Worm (Caenorhabditis elegans) whole organism, late embryonic: ENCODE measurements around the gene F20A1.2.
"Not testable (repeated sequence)": the region's sequence is repeated elsewhere in the genome, so short reads cannot be mapped to it uniquely, and the experiment has no call there.

Source experiments
- C38D4.7 ChIP-seq: fragments of 200-800 bp; sonication (Bioruptor generic); optimal IDR thresholded peaks from 2 replicates; lab custom pipeline; 2018; ENCODE audit warnings: mild to moderate bottlenecking, missing genetic modification characterization, moderate library complexity, missing compliant biosample characterization
- K02D7.2 ChIP-seq: sonication (generic microtip); optimal IDR thresholded peaks from 2 replicates; lab custom pipeline; 2017; ENCODE audit warnings: mild to moderate bottlenecking, missing genetic modification characterization, missing compliant biosample characterization
- T23F11.4 ChIP-seq: fragments of 200-800 bp; sonication (Bioruptor generic); optimal IDR thresholded peaks from 2 replicates; lab custom pipeline; 2018; ENCODE audit warnings: mild to moderate bottlenecking, missing genetic modification characterization, missing compliant biosample characterization
- Y22D7AL.16 ChIP-seq: sonication (generic microtip); optimal IDR thresholded peaks from 2 replicates; lab custom pipeline; 2016; ENCODE audit warnings: missing genetic modification characterization, missing compliant biosample characterization
- ahr-1 ChIP-seq: sonication (generic microtip); optimal IDR thresholded peaks from 2 replicates; lab custom pipeline; 2016; ENCODE audit warnings: missing genetic modification characterization, missing compliant biosample characterization
- ama-1 ChIP-seq: fragments of 150-350 bp; optimal IDR thresholded peaks from 2 replicates; lab custom pipeline; 2014
- ceh-14 ChIP-seq: sonication (generic microtip); optimal IDR thresholded peaks from 2 replicates; lab custom pipeline; 2016; ENCODE audit warnings: missing genotype, missing genetic modification characterization, missing compliant biosample characterization
- ceh-22 ChIP-seq: sonication (generic microtip); optimal IDR thresholded peaks from 2 replicates; lab custom pipeline; 2017; ENCODE audit warnings: missing biosample characterization, missing genetic modification characterization
- ceh-30 ChIP-seq: fragments of 150-350 bp; optimal IDR thresholded peaks from 2 replicates; lab custom pipeline; 2014; ENCODE audit warnings: missing biosample characterization, missing genetic modification characterization
- ceh-31 ChIP-seq: sonication (generic microtip); optimal IDR thresholded peaks from 2 replicates; lab custom pipeline; 2016; ENCODE audit warnings: missing genetic modification characterization, missing compliant biosample characterization
- ceh-45 ChIP-seq: fragments of 200-800 bp; sonication (Bioruptor generic); IDR thresholded peaks from 2 replicates; pipeline ENCODE4 v1.3.6; 2022; ENCODE audit warnings: missing genetic modification reagents, missing genetic modification characterization, missing compliant biosample characterization
- ceh-9 ChIP-seq: sonication (generic microtip); optimal IDR thresholded peaks from 2 replicates; lab custom pipeline; 2016; ENCODE audit warnings: mild to moderate bottlenecking, missing genetic modification characterization, inconsistent platforms, missing compliant biosample characterization
- che-1 ChIP-seq: sonication (generic microtip); optimal IDR thresholded peaks from 2 replicates; lab custom pipeline; 2016; ENCODE audit warnings: mild to moderate bottlenecking, missing genetic modification characterization, missing compliant biosample characterization
- dmd-4 ChIP-seq: sonication (generic microtip); optimal IDR thresholded peaks from 2 replicates; lab custom pipeline; 2016; ENCODE audit warnings: borderline replicate concordance, missing genetic modification characterization, missing compliant biosample characterization
- dve-1 ChIP-seq: sonication (generic microtip); optimal IDR thresholded peaks from 2 replicates; lab custom pipeline; 2017; ENCODE audit warnings: antibody characterized with exemption, mild to moderate bottlenecking, missing genetic modification characterization, missing compliant biosample characterization
- fax-1 ChIP-seq: sonication (generic microtip); optimal IDR thresholded peaks from 2 replicates; lab custom pipeline; 2016; ENCODE audit warnings: missing genotype, missing genetic modification characterization, missing compliant biosample characterization
- fkh-10 ChIP-seq: fragments of 150-350 bp; optimal IDR thresholded peaks from 2 replicates; lab custom pipeline; 2014; ENCODE audit warnings: missing biosample characterization, missing genetic modification reagents, missing genetic modification characterization
- fkh-6 ChIP-seq: sonication (generic microtip); optimal IDR thresholded peaks from 2 replicates; lab custom pipeline; 2016; ENCODE audit warnings: missing genetic modification characterization, missing compliant biosample characterization
- gmeb-2 ChIP-seq: sonication (generic microtip); optimal IDR thresholded peaks from 2 replicates; lab custom pipeline; 2016; ENCODE audit warnings: missing genetic modification characterization, inconsistent platforms, missing compliant biosample characterization
- hlh-13 ChIP-seq: fragments of 200-800 bp; sonication (Bioruptor generic); optimal IDR thresholded peaks from 2 replicates; lab custom pipeline; 2018; ENCODE audit warnings: mild to moderate bottlenecking, missing genetic modification characterization, missing compliant biosample characterization
- hlh-30 ChIP-seq: sonication (generic microtip); optimal IDR thresholded peaks from 2 replicates; lab custom pipeline; 2017; ENCODE audit warnings: antibody characterized with exemption, missing genetic modification characterization, missing compliant biosample characterization; ENCODE audit not compliant: insufficient read depth
- hlh-6 ChIP-seq: sonication (generic microtip); optimal IDR thresholded peaks from 2 replicates; lab custom pipeline; 2016; ENCODE audit warnings: missing genotype, missing genetic modification characterization, missing compliant biosample characterization
- lin-11 ChIP-seq: fragments of 200-800 bp; sonication (Bioruptor generic); optimal IDR thresholded peaks from 2 replicates; lab custom pipeline; 2018; ENCODE audit warnings: mild to moderate bottlenecking, missing genetic modification characterization, missing compliant biosample characterization
- nfya-1 ChIP-seq: sonication (generic microtip); optimal IDR thresholded peaks from 2 replicates; lab custom pipeline; 2017; ENCODE audit warnings: missing genetic modification characterization, mild to moderate bottlenecking, missing compliant biosample characterization, antibody characterized with exemption, moderate library complexity
- nhr-11 ChIP-seq: fragments of 150-350 bp; optimal IDR thresholded peaks from 2 replicates; lab custom pipeline; 2014; ENCODE audit warnings: missing biosample characterization, missing genetic modification characterization
- nhr-232 ChIP-seq: sonication (generic microtip); optimal IDR thresholded peaks from 2 replicates; lab custom pipeline; 2016; ENCODE audit warnings: missing genetic modification characterization, missing compliant biosample characterization
- npax-4 ChIP-seq: sonication (generic microtip); optimal IDR thresholded peaks from 2 replicates; lab custom pipeline; 2016; ENCODE audit warnings: missing genetic modification characterization, missing compliant biosample characterization
- pat-9 ChIP-seq: fragments of 200-800 bp; sonication (Bioruptor generic); optimal IDR thresholded peaks from 2 replicates; lab custom pipeline; 2018; ENCODE audit warnings: mild to moderate bottlenecking, missing genetic modification characterization, moderate library complexity, missing compliant biosample characterization
- pax-1 ChIP-seq: fragments of 150-350 bp; optimal IDR thresholded peaks from 2 replicates; lab custom pipeline; 2014; ENCODE audit warnings: missing biosample characterization, missing genetic modification characterization
- pha-2 ChIP-seq: sonication (generic microtip); optimal IDR thresholded peaks from 2 replicates; lab custom pipeline; 2017; ENCODE audit warnings: mild to moderate bottlenecking, missing genetic modification characterization, missing compliant biosample characterization
- pros-1 ChIP-seq: fragments of 150-350 bp; optimal IDR thresholded peaks from 2 replicates; lab custom pipeline; 2014; ENCODE audit warnings: missing biosample characterization, missing genetic modification reagents, missing genetic modification characterization
- ref-2 ChIP-seq: sonication (generic microtip); optimal IDR thresholded peaks from 2 replicates; lab custom pipeline; 2016; ENCODE audit warnings: missing genetic modification characterization, missing compliant biosample characterization
- sdc-2 ChIP-seq: sonication (generic microtip); optimal IDR thresholded peaks from 2 replicates; lab custom pipeline; 2016; ENCODE audit warnings: missing genotype, missing genetic modification characterization, missing compliant biosample characterization
- tbx-2 ChIP-seq: sonication (generic microtip); optimal IDR thresholded peaks from 2 replicates; lab custom pipeline; 2016; ENCODE audit warnings: missing genetic modification characterization, missing compliant biosample characterization
- tbx-7 ChIP-seq: sonication (generic microtip); optimal IDR thresholded peaks from 2 replicates; lab custom pipeline; 2016; ENCODE audit warnings: missing genotype, missing genetic modification characterization, missing compliant biosample characterization
- ttx-3 ChIP-seq: sonication (generic microtip); optimal IDR thresholded peaks from 2 replicates; lab custom pipeline; 2016; ENCODE audit warnings: missing genetic modification reagents, missing genetic modification characterization, missing compliant biosample characterization
- unc-55 ChIP-seq: sonication (generic microtip); optimal IDR thresholded peaks from 2 replicates; lab custom pipeline; 2017; ENCODE audit warnings: missing biosample characterization, missing genetic modification reagents, missing genetic modification characterization
- unc-86 ChIP-seq: sonication (generic microtip); optimal IDR thresholded peaks from 2 replicates; lab custom pipeline; 2016; ENCODE audit warnings: missing genetic modification characterization, missing compliant biosample characterization
- zip-5 ChIP-seq: sonication (generic microtip); optimal IDR thresholded peaks from 2 replicates; lab custom pipeline; 2016; ENCODE audit warnings: missing genetic modification characterization, missing compliant biosample characterization

Gene F20A1.2

ce11 chrV:7060396-7060795, 14.3 kb downstream of the F20A1.2 start, which contains the start of the genes Y57E12AL.6 and Y57E12AL.1 (continued):
- TF ChIP-seq fkh-6 (tag; lab: Kevin White, UChicago) (peak; percentile 31), pat-9 (tag; lab: Kevin White, UChicago) (no peak), zip-5 (tag; lab: Kevin White, UChicago) (peak; percentile 45), hlh-13 (GFP tag; lab: Kevin White, UChicago) (no peak), ama-1 (lab: Kevin White, UChicago) (no peak), gmeb-2 (tag; lab: Kevin White, UChicago) (peak; percentile 31), che-1 (peak; percentile 51), unc-86 (tag; lab: Kevin White, UChicago) (peak; percentile 65), nhr-11 (tag; lab: Kevin White, UChicago) (no peak), lin-11 (tag; lab: Kevin White, UChicago) (peak; percentile 51), nhr-232 (tag; lab: Kevin White, UChicago) (peak; percentile 63), ceh-22 (no peak), ahr-1 (no peak), ceh-30 (no peak), hlh-30 (tag; lab: Kevin White, UChicago) (peak; percentile 88), fax-1 (tag; lab: Kevin White, UChicago) (peak; percentile 39), ceh-9 (no peak), tbx-2 (tag; lab: Kevin White, UChicago) (peak; percentile 75), tbx-7 (tag; lab: Kevin White, UChicago) (no peak), sdc-2 (tag; lab: Kevin White, UChicago) (peak; percentile 62), dmd-4 (tag; lab: Kevin White, UChicago) (no peak), Y22D7AL.16 (peak; percentile 53), pax-1 (no peak), dve-1 (peak; percentile 74), ttx-3 (tag; lab: Kevin White, UChicago) (peak; percentile 69), unc-55 (GFP tag; lab: Kevin White, UChicago) (peak; percentile 4), pros-1 (no peak), C38D4.7 (GFP tag; lab: Kevin White, UChicago) (peak; percentile 46), pha-2 (peak; percentile 44), T23F11.4 (GFP tag; lab: Kevin White, UChicago) (no peak), hlh-6 (tag; lab: Kevin White, UChicago) (peak; percentile 56), npax-4 (tag; lab: Kevin White, UChicago) (peak; percentile 55), ceh-45 (no peak)

- TF ChIP-seq sdc-2 (tag; lab: Kevin White, UChicago); unc-86 (tag; lab: Kevin White, UChicago); pax-1: not testable (repeated sequence)
These were observed 16.7 kb downstream of the F20A1.2 start, which contains the start of gene tmem-258 for ce11 chrV:7062790-7063189. tmem-258 (plus strand) TSS chrV:7063174.

ce11 chrV:7065226-7065625, 19.1 kb downstream of the F20A1.2 start, which contains the start of gene Y57E12AR.1:
Y57E12AR.1 (minus strand) TSS chrV:7065326.
- no peak for TF ChIP-seq ceh-31 (tag; lab: Kevin White, UChicago)
- TF ChIP-seq ref-2 (tag; lab: Kevin White, UChicago), result no peak
- no peak for TF ChIP-seq nhr-11 (tag; lab: Kevin White, UChicago)
- no peak for TF ChIP-seq pat-9 (tag; lab: Kevin White, UChicago)
- TF ChIP-seq ceh-14, result no peak
- no peak for TF ChIP-seq zip-5 (tag; lab: Kevin White, UChicago)
- no peak for TF ChIP-seq fax-1 (tag; lab: Kevin White, UChicago)
- TF ChIP-seq gmeb-2 (tag; lab: Kevin White, UChicago), result no peak
- no peak for TF ChIP-seq nfya-1
- no peak for TF ChIP-seq dmd-4 (tag; lab: Kevin White, UChicago)
- TF ChIP-seq ceh-45, result no peak
- no peak for TF ChIP-seq ahr-1
- no peak for TF ChIP-seq ceh-9
- TF ChIP-seq K02D7.2 (tag; lab: Kevin White, UChicago), result no peak
- TF ChIP-seq fkh-10 (GFP tag; lab: Kevin White, UChicago), result no peak
- TF ChIP-seq ceh-30, result no peak
- TF ChIP-seq lin-11 (tag; lab: Kevin White, UChicago), result no peak
